Fruit fly (Drosophila melanogaster) whole organism, embryonic: ENCODE results near the gene AANATL3.

Experiments
- Atf-2 ChIP-seq: fragments of 200-800 bp; sonication (Bioruptor generic); optimal IDR thresholded peaks from 2 replicates; lab custom pipeline; 2016; ENCODE audit warnings: missing biosample characterization, missing genetic modification characterization
- Bgb ChIP-seq: fragments of 200-800 bp; sonication (Bioruptor generic); IDR thresholded peaks from 2 replicates; pipeline ENCODE4 v1.3.6; 2022; ENCODE audit warnings: missing biosample characterization, missing genetic modification characterization; ENCODE audit not compliant: partially characterized antibody
- CG10267 ChIP-seq: fragments of 200-800 bp; sonication (Bioruptor generic); optimal IDR thresholded peaks from 2 replicates; lab custom pipeline; 2018; ENCODE audit warnings: missing biosample characterization, mild to moderate bottlenecking, missing genetic modification characterization, moderate library complexity
- CG10274 ChIP-seq: fragments of 200-800 bp; sonication (Bioruptor generic); optimal IDR thresholded peaks from 3 replicates; lab custom pipeline; 2017; ENCODE audit warnings: missing biosample characterization, mild to moderate bottlenecking, missing genetic modification characterization
- CG10543 ChIP-seq: fragments of 200-800 bp; sonication (Bioruptor generic); optimal IDR thresholded peaks from 3 replicates; lab custom pipeline; 2017; ENCODE audit warnings: missing biosample characterization, mild to moderate bottlenecking, missing genetic modification characterization, moderate library complexity
- CG10979 ChIP-seq: fragments of 200-800 bp; sonication (Bioruptor generic); optimal IDR thresholded peaks from 2 replicates; lab custom pipeline; 2018; ENCODE audit warnings: missing biosample characterization, mild to moderate bottlenecking, missing genetic modification characterization, moderate library complexity
- CG11696 ChIP-seq: fragments of 200-800 bp; sonication (Bioruptor generic); IDR thresholded peaks from 2 replicates; pipeline ENCODE4 v1.3.6; 2022; ENCODE audit warnings: missing biosample characterization, missing genetic modification characterization
- CG13123 ChIP-seq: fragments of 200-800 bp; sonication (Bioruptor generic); optimal IDR thresholded peaks from 2 replicates; lab custom pipeline; 2016; ENCODE audit warnings: missing biosample characterization, missing genetic modification characterization
- CG13424 ChIP-seq: fragments of 200-800 bp; sonication (Bioruptor generic); optimal IDR thresholded peaks from 2 replicates; lab custom pipeline; 2019; ENCODE audit warnings: missing biosample characterization, mild to moderate bottlenecking, missing genetic modification characterization, moderate library complexity
- CG15479 ChIP-seq: fragments of 200-800 bp; sonication (Bioruptor generic); optimal IDR thresholded peaks from 3 replicates; lab custom pipeline; 2019; ENCODE audit warnings: missing biosample characterization, mild to moderate bottlenecking, missing genetic modification characterization, moderate library complexity
- CG17359 ChIP-seq: fragments of 200-800 bp; sonication (Bioruptor generic); optimal IDR thresholded peaks from 3 replicates; lab custom pipeline; 2018; ENCODE audit warnings: missing biosample characterization, mild to moderate bottlenecking, missing genetic modification characterization, moderate library complexity
- CG18476 ChIP-seq: fragments of 200-800 bp; sonication (Bioruptor generic); optimal IDR thresholded peaks from 2 replicates; lab custom pipeline; 2016; ENCODE audit warnings: missing biosample characterization, mild to moderate bottlenecking, missing genetic modification characterization
- CG18764 ChIP-seq: fragments of 200-800 bp; sonication (Bioruptor generic); optimal IDR thresholded peaks from 3 replicates; lab custom pipeline; 2016; ENCODE audit warnings: missing biosample characterization, missing genetic modification characterization
- CG2199 ChIP-seq: fragments of 200-800 bp; sonication (Bioruptor generic); IDR thresholded peaks from 3 replicates; pipeline ENCODE4 v1.3.6; 2022; ENCODE audit warnings: missing biosample characterization, missing genetic modification characterization
- CG2202 ChIP-seq: fragments of 200-800 bp; sonication (Bioruptor generic); optimal IDR thresholded peaks from 2 replicates; lab custom pipeline; 2018; ENCODE audit warnings: missing biosample characterization, mild to moderate bottlenecking, missing genetic modification characterization
- CG2678 ChIP-seq: fragments of 200-800 bp; sonication (Bioruptor generic); optimal IDR thresholded peaks from 3 replicates; lab custom pipeline; 2019; ENCODE audit warnings: missing biosample characterization, mild to moderate bottlenecking, missing genetic modification characterization, moderate library complexity
- CG2889 ChIP-seq: fragments of 200-800 bp; sonication (Bioruptor generic); IDR thresholded peaks from 3 replicates; pipeline ENCODE4 v1.3.6; 2022; ENCODE audit warnings: missing biosample characterization, missing genetic modification characterization
- CG31441 ChIP-seq: fragments of 200-800 bp; sonication (Bioruptor generic); IDR thresholded peaks from 2 replicates; pipeline ENCODE4 v1.3.6; 2022; ENCODE audit warnings: missing biosample characterization, missing genetic modification characterization
- CG3407 ChIP-seq: fragments of 200-800 bp; sonication (Bioruptor generic); optimal IDR thresholded peaks from 2 replicates; lab custom pipeline; 2018; ENCODE audit warnings: missing biosample characterization, mild to moderate bottlenecking, missing genetic modification characterization
- CG4282 ChIP-seq: fragments of 200-800 bp; sonication (Bioruptor generic); optimal IDR thresholded peaks from 2 replicates; lab custom pipeline; 2016; ENCODE audit warnings: missing biosample characterization, missing genetic modification characterization
- CG4328 ChIP-seq: fragments of 200-800 bp; sonication (Bioruptor generic); optimal IDR thresholded peaks from 3 replicates; lab custom pipeline; 2017; ENCODE audit warnings: missing biosample characterization, missing genetic modification reagents, missing genetic modification characterization
- CG4360 ChIP-seq: fragments of 200-800 bp; sonication (Bioruptor generic); IDR thresholded peaks from 2 replicates; pipeline ENCODE4 v1.3.6; 2022; ENCODE audit warnings: missing biosample characterization, missing genetic modification characterization
- CG6689 ChIP-seq: fragments of 200-800 bp; sonication (Bioruptor generic); IDR thresholded peaks from 2 replicates; pipeline ENCODE4 v1.3.6; 2022; ENCODE audit warnings: missing biosample characterization, missing genetic modification characterization
- CG7745 ChIP-seq: fragments of 200-800 bp; sonication (Bioruptor generic); optimal IDR thresholded peaks from 2 replicates; lab custom pipeline; 2018; ENCODE audit warnings: missing biosample characterization, mild to moderate bottlenecking, missing genetic modification characterization, moderate library complexity
- CG8359 ChIP-seq: fragments of 200-800 bp; sonication (Bioruptor generic); optimal IDR thresholded peaks from 2 replicates; lab custom pipeline; 2017; ENCODE audit warnings: missing biosample characterization, mild to moderate bottlenecking, missing genetic modification characterization, borderline replicate concordance
- CG9876 ChIP-seq: fragments of 200-800 bp; sonication (Bioruptor generic); optimal IDR thresholded peaks from 2 replicates; lab custom pipeline; 2016; ENCODE audit warnings: missing biosample characterization, missing genetic modification characterization
- Dp ChIP-seq: fragments of 200-800 bp; sonication (Bioruptor generic); optimal IDR thresholded peaks from 2 replicates; lab custom pipeline; 2018; ENCODE audit warnings: missing biosample characterization, mild to moderate bottlenecking, missing genetic modification characterization, moderate library complexity
- MESR4 ChIP-seq: fragments of 200-800 bp; sonication (Bioruptor generic); optimal IDR thresholded peaks from 2 replicates; lab custom pipeline; 2018; ENCODE audit warnings: missing biosample characterization, mild to moderate bottlenecking, missing genetic modification characterization, moderate library complexity
- TFAM ChIP-seq: fragments of 200-800 bp; sonication (Bioruptor generic); optimal IDR thresholded peaks from 2 replicates; lab custom pipeline; 2017; ENCODE audit warnings: missing biosample characterization, missing genetic modification characterization, inconsistent platforms
- ara ChIP-seq: fragments of 200-800 bp; sonication (Bioruptor generic); IDR thresholded peaks from 2 replicates; pipeline ENCODE4 v1.3.6; 2022; ENCODE audit warnings: missing biosample characterization, missing genetic modification characterization
- btn ChIP-seq: fragments of 200-800 bp; sonication (Bioruptor generic); optimal IDR thresholded peaks from 2 replicates; lab custom pipeline; 2016; ENCODE audit warnings: missing biosample characterization, missing genetic modification characterization
- caup ChIP-seq: fragments of 200-800 bp; sonication (Bioruptor generic); optimal IDR thresholded peaks from 3 replicates; lab custom pipeline; 2017; ENCODE audit warnings: missing biosample characterization, mild to moderate bottlenecking, missing genetic modification characterization, moderate library complexity; ENCODE audit not compliant: severe bottlenecking
- disco-r ChIP-seq: fragments of 200-800 bp; sonication (Bioruptor generic); optimal IDR thresholded peaks from 2 replicates; lab custom pipeline; 2016; ENCODE audit warnings: missing biosample characterization, missing genetic modification characterization
- dmrt99B ChIP-seq: fragments of 200-800 bp; sonication (Bioruptor generic); optimal IDR thresholded peaks from 2 replicates; lab custom pipeline; 2018; ENCODE audit warnings: missing biosample characterization, mild to moderate bottlenecking, missing genetic modification characterization, moderate library complexity
- eve ChIP-seq, 2 experiments: fragments of >200 bp; optimal IDR thresholded peaks; 2 replicates each; lab custom pipeline; 2017; ENCODE audit warnings: missing biosample characterization in 2 of 2, missing genetic modification characterization in 2 of 2
- fd96Cb ChIP-seq: fragments of 200-800 bp; sonication (Bioruptor generic); optimal IDR thresholded peaks from 2 replicates; lab custom pipeline; 2018; ENCODE audit warnings: missing biosample characterization, mild to moderate bottlenecking, missing genetic modification characterization, moderate library complexity
- gcm2 ChIP-seq: fragments of 200-800 bp; sonication (Bioruptor generic); optimal IDR thresholded peaks from 2 replicates; lab custom pipeline; 2016; ENCODE audit warnings: missing biosample characterization, missing genetic modification characterization
- h ChIP-seq: fragments of >200 bp; optimal IDR thresholded peaks from 2 replicates; lab custom pipeline; 2017
- ham ChIP-seq: fragments of 200-800 bp; sonication (Bioruptor generic); IDR thresholded peaks from 2 replicates; pipeline ENCODE4 v1.3.6; 2022; ENCODE audit warnings: missing biosample characterization, missing genetic modification characterization
- hbn ChIP-seq: fragments of 200-800 bp; sonication (Bioruptor generic); IDR thresholded peaks from 2 replicates; pipeline ENCODE4 v1.3.6; 2022; ENCODE audit warnings: missing biosample characterization, missing genetic modification characterization; ENCODE audit not compliant: partially characterized antibody
- inv ChIP-seq: fragments of 200-800 bp; sonication (Bioruptor generic); IDR thresholded peaks from 2 replicates; pipeline ENCODE4 v1.3.6; 2022; ENCODE audit warnings: missing biosample characterization, missing genetic modification characterization; ENCODE audit not compliant: partially characterized antibody
- kni ChIP-seq: fragments of 200-800 bp; sonication (Bioruptor generic); optimal IDR thresholded peaks from 3 replicates; lab custom pipeline; 2017; ENCODE audit warnings: mild to moderate bottlenecking, missing biosample characterization, missing genetic modification reagents, missing genetic modification characterization
- lmd ChIP-seq: fragments of 200-800 bp; sonication (Bioruptor generic); IDR thresholded peaks from 2 replicates; pipeline ENCODE4 v1.3.6; 2022; ENCODE audit warnings: missing biosample characterization, missing genetic modification characterization
- nom ChIP-seq: fragments of 200-800 bp; sonication (Bioruptor generic); optimal IDR thresholded peaks from 2 replicates; lab custom pipeline; 2017; ENCODE audit warnings: missing biosample characterization, missing genetic modification characterization, mild to moderate bottlenecking, moderate library complexity, missing genetic modification reagents
- pum ChIP-seq: fragments of 200-800 bp; sonication (Bioruptor generic); optimal IDR thresholded peaks from 2 replicates; lab custom pipeline; 2016; ENCODE audit warnings: missing biosample characterization, missing genetic modification characterization
- pzg ChIP-seq: fragments of 200-800 bp; sonication (Bioruptor generic); optimal IDR thresholded peaks from 3 replicates; lab custom pipeline; 2018; ENCODE audit warnings: missing biosample characterization, mild to moderate bottlenecking, missing genetic modification characterization, moderate library complexity
- sima ChIP-seq: fragments of 200-800 bp; sonication (Bioruptor generic); optimal IDR thresholded peaks from 2 replicates; lab custom pipeline; 2016; ENCODE audit warnings: missing biosample characterization, missing genetic modification characterization
- slbo ChIP-seq: fragments of 200-800 bp; sonication (Bioruptor generic); IDR thresholded peaks from 2 replicates; pipeline ENCODE4 v1.3.6; 2022; ENCODE audit warnings: missing biosample characterization, missing genetic modification characterization
- unc-4 ChIP-seq: fragments of 200-800 bp; sonication (Bioruptor generic); IDR thresholded peaks from 2 replicates; pipeline ENCODE4 v1.3.6; 2022; ENCODE audit warnings: missing biosample characterization, missing genetic modification characterization; ENCODE audit not compliant: partially characterized antibody
- wdn ChIP-seq: fragments of 200-800 bp; sonication (Bioruptor generic); IDR thresholded peaks from 2 replicates; pipeline ENCODE4 v1.3.6; 2022; ENCODE audit warnings: missing biosample characterization, missing genetic modification characterization
- zfh2 ChIP-seq: fragments of 200-800 bp; sonication (Bioruptor generic); optimal IDR thresholded peaks from 2 replicates; lab custom pipeline; 2016; ENCODE audit warnings: missing biosample characterization, missing genetic modification characterization

AANATL3 gene

DNA sequence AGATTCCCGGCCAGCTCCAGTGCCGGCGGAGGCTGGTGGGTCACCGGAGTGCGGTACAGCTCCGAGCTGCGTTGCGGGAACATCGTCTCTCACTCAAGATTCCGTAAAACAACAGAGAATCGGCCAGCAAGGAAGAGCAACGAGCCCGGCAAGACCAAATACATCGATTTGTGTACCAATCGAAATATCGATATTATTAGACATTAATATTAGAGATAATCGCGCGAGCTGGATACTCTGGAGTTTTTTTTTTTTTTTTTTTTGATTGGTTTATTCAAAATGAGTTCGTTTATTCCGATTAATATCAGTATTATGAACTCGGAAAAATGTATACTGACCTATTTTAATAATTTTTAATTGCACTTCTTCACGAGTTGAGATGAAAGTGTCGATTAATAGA is 39.9 kb upstream of the AANATL3 start, which contains the start of gene vls (continued):
- no peak for TF ChIP-seq CG10543 (GFP tag; lab: Kevin White, UChicago)
- TF ChIP-seq CG7745 (tag; lab: Kevin White, UChicago), result no peak
- TF ChIP-seq CG4328 (GFP tag; lab: Kevin White, UChicago), result no peak
- no peak for TF ChIP-seq fd96Cb (tag; lab: Kevin White, UChicago)
- TF ChIP-seq CG13123 (GFP tag; lab: Kevin White, UChicago), result no peak
- no peak for TF ChIP-seq dmrt99B (tag; lab: Kevin White, UChicago)
- TF ChIP-seq btn (GFP tag; lab: Kevin White, UChicago), result no peak
- TF ChIP-seq pzg (GFP tag; lab: Kevin White, UChicago), result peak; percentile 31
- no peak for TF ChIP-seq CG8359 (GFP tag; lab: Kevin White, UChicago)
- peak; percentile 83 for TF ChIP-seq hbn (GFP tag; lab: Robert Waterston, UW)
- peak; percentile 80 for TF ChIP-seq Bgb (GFP tag; lab: Robert Waterston, UW)
- TF ChIP-seq zfh2, result no peak
- TF ChIP-seq CG9876 (GFP tag; lab: Kevin White, UChicago), result no peak
- TF ChIP-seq wdn (GFP tag; lab: Robert Waterston, UW), result no peak
- TF ChIP-seq CG18764 (GFP tag; lab: Kevin White, UChicago), result no peak
- TF ChIP-seq CG11696 (GFP tag; lab: Robert Waterston, UW), result no peak
- TF ChIP-seq CG4282 (GFP tag; lab: Kevin White, UChicago), result no peak
- TF ChIP-seq CG10267 (tag; lab: Kevin White, UChicago), result no peak
- TF ChIP-seq CG31441 (GFP tag; lab: Robert Waterston, UW), result no peak
- peak; percentile 78 for TF ChIP-seq unc-4 (GFP tag; lab: Robert Waterston, UW)
- peak; percentile 93 for TF ChIP-seq CG17359 (tag; lab: Kevin White, UChicago)
- TF ChIP-seq CG13424 (tag; lab: Kevin White, UChicago), result no peak
- no peak for TF ChIP-seq CG4360 (GFP tag; lab: Robert Waterston, UW)
- no peak for TF ChIP-seq CG10979 (tag; lab: Kevin White, UChicago)
- no peak for TF ChIP-seq kni
- TF ChIP-seq ara (GFP tag; lab: Robert Waterston, UW), result no peak
- TF ChIP-seq MESR4 (GFP tag; lab: Kevin White, UChicago), result peak; percentile 33
- no peak for TF ChIP-seq TFAM (GFP tag; lab: Kevin White, UChicago)
- TF ChIP-seq CG2199 (GFP tag; lab: Robert Waterston, UW), result no peak
- no peak for TF ChIP-seq CG10274
- TF ChIP-seq caup, result no peak
- TF ChIP-seq disco-r, result no peak
- no peak for TF ChIP-seq gcm2 (GFP tag; lab: Kevin White, UChicago)
- no peak for TF ChIP-seq ham (GFP tag; lab: Robert Waterston, UW)
- TF ChIP-seq sima (GFP tag; lab: Kevin White, UChicago), result no peak
- TF ChIP-seq CG6689 (GFP tag; lab: Robert Waterston, UW), result no peak
- TF ChIP-seq CG2202 (tag; lab: Kevin White, UChicago), result no peak
- peak; percentile 19 for TF ChIP-seq Dp (GFP tag; lab: Kevin White, UChicago)
- TF ChIP-seq Atf-2 (GFP tag; lab: Kevin White, UChicago), result no peak
- TF ChIP-seq lmd (GFP tag; lab: Robert Waterston, UW), result no peak
- TF ChIP-seq CG15479 (GFP tag; lab: Kevin White, UChicago), result no peak
- TF ChIP-seq slbo (GFP tag; lab: Robert Waterston, UW), result no peak
- TF ChIP-seq CG3407 (GFP tag; lab: Kevin White, UChicago), result no peak
- TF ChIP-seq CG2678 (tag; lab: Kevin White, UChicago), result no peak
- no peak for TF ChIP-seq eve (GFP tag; optimal IDR thresholded peaks at IDR 0.05; lab: Kevin White, UChicago)
- TF ChIP-seq nom (GFP tag; lab: Kevin White, UChicago), result no peak
- TF ChIP-seq inv, result peak; percentile 50
- TF ChIP-seq pum, result no peak
- no peak for TF ChIP-seq CG18476 (GFP tag; lab: Kevin White, UChicago)
- TF ChIP-seq h (lab: Kevin White, UChicago), result no peak
- no peak for TF ChIP-seq CG2889 (GFP tag; lab: Robert Waterston, UW)
